Worm (Caenorhabditis elegans): Measurements from ENCODE around the gene H39E23.2.

DNA sequence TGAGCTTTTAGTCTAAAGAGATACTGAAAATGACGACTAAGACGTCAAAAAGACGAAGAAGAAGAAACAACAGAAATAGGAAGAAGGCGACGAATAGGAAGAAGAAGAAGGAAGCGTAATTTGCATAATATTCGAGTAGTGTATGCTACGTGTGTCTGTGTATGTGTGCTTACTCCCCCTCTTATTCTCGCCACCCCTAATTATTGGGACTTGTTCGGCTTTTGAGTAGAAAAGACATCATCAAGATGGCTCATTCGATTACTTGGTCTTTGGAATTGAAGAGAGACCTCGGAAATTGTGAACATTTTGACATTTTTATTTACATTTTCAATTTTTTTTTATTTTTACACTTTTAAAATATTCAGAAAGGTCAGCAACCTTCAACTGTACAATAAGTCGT is 20.1 kb downstream of the H39E23.2 start:
- TF ChIP-seq dao-5 (tag; optimal IDR thresholded peaks at IDR 0.05) = no peak
- TF ChIP-seq W03F9.2 (tag; optimal IDR thresholded peaks at IDR 0.05) = no peak
- TF ChIP-seq him-1 (tag; optimal IDR thresholded peaks at IDR 0.05) = no peak
